Fruit fly (Drosophila melanogaster) whole organism, embryonic: ENCODE measurements around the gene Bub1.
A peak's percentile ranks its signal among the peaks of the same experiment; 100 is the strongest.

Experiments
- Adf1 ChIP-seq: fragments of 200-800 bp; sonication (Bioruptor generic); IDR thresholded peaks from 2 replicates; pipeline ENCODE4 v1.3.6; 2022; ENCODE audit warnings: missing biosample characterization, missing genetic modification characterization
- Atf-2 ChIP-seq: fragments of 200-800 bp; sonication (Bioruptor generic); optimal IDR thresholded peaks from 2 replicates; lab custom pipeline; 2016; ENCODE audit warnings: missing biosample characterization, missing genetic modification characterization
- Atf6 ChIP-seq: fragments of 200-800 bp; sonication (Bioruptor generic); IDR thresholded peaks from 2 replicates; pipeline ENCODE4 v1.3.6; 2022; ENCODE audit warnings: missing biosample characterization, missing genetic modification characterization
- Bgb ChIP-seq: fragments of 200-800 bp; sonication (Bioruptor generic); IDR thresholded peaks from 2 replicates; pipeline ENCODE4 v1.3.6; 2022; ENCODE audit warnings: missing biosample characterization, missing genetic modification characterization; ENCODE audit not compliant: partially characterized antibody
- CG10209 ChIP-seq: fragments of 200-800 bp; sonication (Bioruptor generic); optimal IDR thresholded peaks from 3 replicates; lab custom pipeline; 2017; ENCODE audit warnings: missing biosample characterization, mild to moderate bottlenecking, missing genetic modification characterization, missing genetic modification reagents
- CG11398 ChIP-seq: fragments of 200-800 bp; sonication (Bioruptor generic); optimal IDR thresholded peaks from 2 replicates; lab custom pipeline; 2016; ENCODE audit warnings: missing biosample characterization, missing genetic modification characterization
- CG11723 ChIP-seq: fragments of 200-800 bp; sonication (Bioruptor generic); optimal IDR thresholded peaks from 2 replicates; lab custom pipeline; 2017; ENCODE audit warnings: missing biosample characterization, mild to moderate bottlenecking, missing genetic modification characterization
- CG12236 ChIP-seq: fragments of 200-800 bp; sonication (Bioruptor generic); optimal IDR thresholded peaks from 2 replicates; lab custom pipeline; 2016; ENCODE audit warnings: missing biosample characterization, missing genetic modification characterization
- CG1529 ChIP-seq: fragments of 200-800 bp; sonication (Bioruptor generic); optimal IDR thresholded peaks from 3 replicates; lab custom pipeline; 2018; ENCODE audit warnings: missing biosample characterization, missing genetic modification characterization
- CG1603 ChIP-seq: fragments of 200-800 bp; sonication (Bioruptor generic); optimal IDR thresholded peaks from 2 replicates; lab custom pipeline; 2019; ENCODE audit warnings: missing biosample characterization, mild to moderate bottlenecking, missing genetic modification characterization, moderate library complexity
- CG17802 ChIP-seq: fragments of 200-800 bp; sonication (Bioruptor generic); optimal IDR thresholded peaks from 2 replicates; lab custom pipeline; 2018; ENCODE audit warnings: missing biosample characterization, mild to moderate bottlenecking, missing genetic modification characterization, moderate library complexity
- CG18262 ChIP-seq: fragments of 200-800 bp; optimal IDR thresholded peaks from 3 replicates; lab custom pipeline; 2019; ENCODE audit warnings: missing biosample characterization, mild to moderate bottlenecking, missing genetic modification characterization, moderate library complexity
- CG18476 ChIP-seq: fragments of 200-800 bp; sonication (Bioruptor generic); optimal IDR thresholded peaks from 2 replicates; lab custom pipeline; 2016; ENCODE audit warnings: missing biosample characterization, mild to moderate bottlenecking, missing genetic modification characterization
- CG2202 ChIP-seq: fragments of 200-800 bp; sonication (Bioruptor generic); optimal IDR thresholded peaks from 2 replicates; lab custom pipeline; 2018; ENCODE audit warnings: missing biosample characterization, mild to moderate bottlenecking, missing genetic modification characterization
- CG32532 ChIP-seq: fragments of 200-800 bp; sonication (Bioruptor generic); IDR thresholded peaks from 2 replicates; pipeline ENCODE4 v1.3.6; 2022; ENCODE audit warnings: missing biosample characterization, missing genetic modification characterization
- CG42726 ChIP-seq: fragments of 200-800 bp; sonication (Bioruptor generic); IDR thresholded peaks from 2 replicates; pipeline ENCODE4 v1.3.6; 2022; ENCODE audit warnings: missing biosample characterization, missing genetic modification characterization; ENCODE audit not compliant: partially characterized antibody
- CG5180 ChIP-seq: fragments of 200-800 bp; sonication (Bioruptor generic); optimal IDR thresholded peaks from 3 replicates; lab custom pipeline; 2017; ENCODE audit warnings: missing biosample characterization, missing genetic modification characterization, mild to moderate bottlenecking, moderate library complexity, missing genetic modification reagents
- CG6654 ChIP-seq: fragments of 200-800 bp; sonication (Bioruptor generic); optimal IDR thresholded peaks from 2 replicates; lab custom pipeline; 2017; ENCODE audit warnings: missing biosample characterization, mild to moderate bottlenecking, missing genetic modification characterization
- CG7372 ChIP-seq: fragments of 200-800 bp; sonication (Bioruptor generic); IDR thresholded peaks from 2 replicates; pipeline ENCODE4 v1.3.6; 2022; ENCODE audit warnings: missing biosample characterization, missing genetic modification characterization
- CG7963 ChIP-seq: fragments of 200-800 bp; sonication (Bioruptor generic); IDR thresholded peaks from 3 replicates; pipeline ENCODE4 v1.3.6; 2022; ENCODE audit warnings: missing biosample characterization, missing genetic modification characterization; ENCODE audit not compliant: partially characterized antibody
- CG8290 ChIP-seq, 3 experiments: fragments of 200-800 bp; sonication (Bioruptor generic); optimal IDR thresholded peaks; 2 replicates each; lab custom pipeline; 2016 to 2019; ENCODE audit warnings: missing biosample characterization in 3 of 3, missing genetic modification characterization in 3 of 3, mild to moderate bottlenecking in 2 of 3, moderate library complexity in 1 of 3
- CG8359 ChIP-seq: fragments of 200-800 bp; sonication (Bioruptor generic); optimal IDR thresholded peaks from 2 replicates; lab custom pipeline; 2017; ENCODE audit warnings: missing biosample characterization, mild to moderate bottlenecking, missing genetic modification characterization, borderline replicate concordance
- CG8478 ChIP-seq: fragments of >200 bp; optimal IDR thresholded peaks from 2 replicates; lab custom pipeline; 2018
- D ChIP-seq, 2 experiments: fragments of 200-800 bp in 1 of 2; fragments of >200 bp in 1 of 2; sonication (Bioruptor generic) in 1 of 2; optimal IDR thresholded peaks; 2 replicates in 1 of 2; 3 replicates in 1 of 2; lab custom pipeline; 2017; ENCODE audit warnings: mild to moderate bottlenecking in 1 of 2, missing biosample characterization in 1 of 2, missing genetic modification characterization in 1 of 2, missing genetic modification reagents in 1 of 2
- E2f1 ChIP-seq: fragments of 200-800 bp; sonication (Bioruptor generic); IDR thresholded peaks from 2 replicates; pipeline ENCODE4 v1.3.6; 2022; ENCODE audit warnings: missing biosample characterization, missing genetic modification characterization
- HLH3B ChIP-seq: fragments of 200-800 bp; sonication (Bioruptor generic); IDR thresholded peaks from 2 replicates; pipeline ENCODE4 v1.3.6; 2022; ENCODE audit warnings: missing biosample characterization, missing genetic modification characterization
- Med ChIP-seq: fragments of 200-800 bp; sonication (Bioruptor generic); peaks from one replicate; lab custom pipeline; 2016; ENCODE audit warnings: missing biosample characterization, missing genetic modification characterization, mild to moderate bottlenecking, inconsistent platforms, moderate library complexity
- PHDP ChIP-seq: fragments of 200-800 bp; sonication (Bioruptor generic); optimal IDR thresholded peaks from 3 replicates; lab custom pipeline; 2018; ENCODE audit warnings: missing biosample characterization, mild to moderate bottlenecking, missing genetic modification characterization, moderate library complexity
- Pdp1 ChIP-seq, 2 experiments: fragments of 200-800 bp; sonication (Bioruptor generic); optimal IDR thresholded peaks; 3 replicates each; lab custom pipeline; 2016; ENCODE audit warnings: missing biosample characterization in 2 of 2, missing genetic modification characterization in 2 of 2, mild to moderate bottlenecking in 1 of 2, moderate library complexity in 1 of 2
- Sox100B ChIP-seq: fragments of 200-800 bp; sonication (Bioruptor generic); optimal IDR thresholded peaks from 3 replicates; lab custom pipeline; 2018; ENCODE audit warnings: missing biosample characterization, mild to moderate bottlenecking, missing genetic modification characterization
- Spps ChIP-seq: fragments of 200-800 bp; sonication (Bioruptor generic); optimal IDR thresholded peaks from 2 replicates; lab custom pipeline; 2018; ENCODE audit warnings: missing biosample characterization, mild to moderate bottlenecking, missing genetic modification characterization
- Trl ChIP-seq, 3 experiments: fragments of >200 bp in 2 of 3; fragments of 200-800 bp in 1 of 3; sonication (Bioruptor generic) in 1 of 3; optimal IDR thresholded peaks; 2 replicates in 1 of 3; 3 replicates in 2 of 3; lab custom pipeline; 2016 to 2017; ENCODE audit warnings: missing biosample characterization in 1 of 3, missing genetic modification characterization in 1 of 3
- bbx ChIP-seq: fragments of 200-800 bp; sonication (Bioruptor generic); IDR thresholded peaks from 2 replicates; pipeline ENCODE4 v1.3.6; 2022; ENCODE audit warnings: missing biosample characterization, missing genetic modification characterization; ENCODE audit not compliant: partially characterized antibody
- bsh ChIP-seq, 2 experiments: fragments of 200-800 bp; sonication (Bioruptor generic); optimal IDR thresholded peaks; 2 replicates each; lab custom pipeline; 2017 to 2018; ENCODE audit warnings: mild to moderate bottlenecking in 2 of 2, missing biosample characterization in 2 of 2, missing genetic modification characterization in 2 of 2, moderate library complexity in 1 of 2
- ems ChIP-seq: fragments of 200-800 bp; sonication (Bioruptor generic); optimal IDR thresholded peaks from 3 replicates; lab custom pipeline; 2016; ENCODE audit warnings: missing biosample characterization, missing genetic modification characterization
- fd96Cb ChIP-seq: fragments of 200-800 bp; sonication (Bioruptor generic); optimal IDR thresholded peaks from 2 replicates; lab custom pipeline; 2018; ENCODE audit warnings: missing biosample characterization, mild to moderate bottlenecking, missing genetic modification characterization, moderate library complexity
- gcm ChIP-seq: fragments of 200-800 bp; sonication (Bioruptor generic); optimal IDR thresholded peaks from 2 replicates; lab custom pipeline; 2019; ENCODE audit warnings: missing biosample characterization, mild to moderate bottlenecking, missing genetic modification characterization, moderate library complexity
- gem ChIP-seq: fragments of 200-800 bp; sonication (Bioruptor generic); optimal IDR thresholded peaks from 2 replicates; lab custom pipeline; 2019; ENCODE audit warnings: missing biosample characterization, mild to moderate bottlenecking, missing genetic modification characterization, moderate library complexity
- kay ChIP-seq: fragments of 200-800 bp; sonication (Bioruptor generic); optimal IDR thresholded peaks from 2 replicates; lab custom pipeline; 2016; ENCODE audit warnings: missing biosample characterization, missing genetic modification characterization
- kni ChIP-seq: fragments of 200-800 bp; sonication (Bioruptor generic); optimal IDR thresholded peaks from 3 replicates; lab custom pipeline; 2017; ENCODE audit warnings: mild to moderate bottlenecking, missing biosample characterization, missing genetic modification reagents, missing genetic modification characterization
- lbe ChIP-seq: fragments of 200-800 bp; sonication (Bioruptor generic); optimal IDR thresholded peaks from 2 replicates; lab custom pipeline; 2016; ENCODE audit warnings: missing biosample characterization, mild to moderate bottlenecking, missing genetic modification characterization
- mirr ChIP-seq: fragments of 200-800 bp; sonication (Bioruptor generic); optimal IDR thresholded peaks from 3 replicates; lab custom pipeline; 2018; ENCODE audit warnings: missing biosample characterization, mild to moderate bottlenecking, missing genetic modification characterization
- phol ChIP-seq: fragments of 200-800 bp; sonication (Bioruptor generic); optimal IDR thresholded peaks from 3 replicates; lab custom pipeline; 2018; ENCODE audit warnings: missing biosample characterization, mild to moderate bottlenecking, missing genetic modification characterization, moderate library complexity
- sens ChIP-seq: fragments of 200-800 bp; sonication (Bioruptor generic); peaks from one replicate; lab custom pipeline; 2016; ENCODE audit warnings: missing biosample characterization, missing genetic modification characterization
- trem ChIP-seq: fragments of 200-800 bp; optimal IDR thresholded peaks from 3 replicates; lab custom pipeline; 2019; ENCODE audit warnings: missing biosample characterization, mild to moderate bottlenecking, missing genetic modification characterization, moderate library complexity
- zfh1 ChIP-seq: fragments of 200-800 bp; sonication (Bioruptor generic); IDR thresholded peaks from 3 replicates; pipeline ENCODE4 v1.3.6; 2022; ENCODE audit warnings: missing biosample characterization, missing genetic modification characterization

Bub1 gene

DNA sequence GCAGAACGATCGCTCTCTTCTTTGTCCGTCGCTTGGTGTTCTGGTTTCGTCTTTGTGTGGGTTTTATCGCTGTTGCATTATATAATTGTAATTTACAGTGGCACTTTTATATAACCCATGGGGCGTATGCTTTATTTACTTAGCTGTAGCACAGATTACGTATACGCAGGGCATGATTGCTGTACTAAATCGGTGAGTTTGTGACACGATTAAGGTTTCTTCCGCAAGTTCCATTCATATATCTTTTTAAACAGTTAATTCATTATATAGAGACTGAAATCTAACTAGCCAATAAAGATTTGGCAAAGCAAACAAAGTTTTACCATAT is 16.5 kb downstream of the Bub1 start:
- TF ChIP-seq CG8478 (no peak), Atf-2 (GFP tag; lab: Kevin White, UChicago) (no peak), lbe (GFP tag; lab: Kevin White, UChicago) (peak; percentile 59), Pdp1 (GFP tag; optimal IDR thresholded peaks at IDR 0.05; lab: Kevin White, UChicago) (peak in 1 of 2 experiments; percentile 94), CG18476 (GFP tag; lab: Kevin White, UChicago) (peak; percentile 54), Med (peak; percentile 2), sens (GFP tag; lab: Kevin White, UChicago) (peak; percentile 37), CG8359 (GFP tag; lab: Kevin White, UChicago) (peak; percentile 26), bbx (GFP tag; lab: Robert Waterston, UW) (no peak), CG5180 (GFP tag; lab: Kevin White, UChicago) (peak; percentile 39), CG7372 (GFP tag; lab: Robert Waterston, UW) (peak; percentile 72), HLH3B (GFP tag; lab: Robert Waterston, UW) (no peak), ems (no peak)

DNA sequence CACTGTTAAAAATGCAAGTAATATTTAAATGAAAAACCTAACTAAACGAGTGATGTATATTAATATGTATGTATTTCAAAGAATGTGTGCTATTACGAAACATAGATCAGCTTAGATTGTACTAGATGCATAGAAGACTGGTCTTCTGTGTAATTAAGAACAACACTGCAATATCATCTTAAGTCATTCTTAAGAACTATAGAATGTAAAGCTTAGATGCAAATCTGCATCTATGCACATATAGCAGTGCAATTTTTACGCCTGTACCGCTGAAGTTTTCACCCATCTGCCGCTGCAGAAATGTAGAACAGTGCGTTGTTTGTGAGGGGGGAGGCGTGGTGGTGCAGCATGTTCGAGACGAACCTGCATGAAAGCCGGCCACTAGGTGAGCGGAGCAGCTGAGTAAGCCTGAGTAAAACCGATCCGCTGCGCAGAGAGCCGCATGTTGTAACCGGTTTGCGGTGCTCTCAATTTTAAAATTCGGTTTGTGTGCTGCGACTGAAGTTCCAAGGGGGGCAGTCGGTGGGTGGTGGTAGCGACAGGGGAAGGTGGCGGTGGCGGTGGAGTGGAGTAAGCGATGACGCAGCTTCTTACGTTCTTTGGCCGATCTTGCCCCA is 18.1 kb downstream of the Bub1 start:
- TF ChIP-seq CG18262 (peak; percentile 72), phol (peak; percentile 69), CG7963 (GFP tag; lab: Robert Waterston, UW) (no peak), CG8290 (GFP tag; optimal IDR thresholded peaks at IDR 0.05; lab: Kevin White, UChicago) (no peak), CG8290 (tag; optimal IDR thresholded peaks at IDR 0.05; lab: Kevin White, UChicago) (no peak), CG1529 (peak; percentile 40), gem (tag; lab: Kevin White, UChicago) (peak; percentile 57), zfh1 (GFP tag; lab: Robert Waterston, UW) (peak; percentile 44; the same call in 1 of the 3 replicates), gcm (GFP tag; lab: Kevin White, UChicago) (no peak), Spps (tag; lab: Kevin White, UChicago) (peak; percentile 42), trem (peak; percentile 43), Trl (optimal IDR thresholded peaks at IDR 0.05; lab: Kevin White, UChicago) (peak; percentile 45 to 74), Trl (GFP tag; optimal IDR thresholded peaks at IDR 0.05; lab: Kevin White, UChicago) (no peak), kni (GFP tag; lab: Kevin White, UChicago) (peak; percentile 72), CG11723 (GFP tag; lab: Kevin White, UChicago) (no peak), Bgb (GFP tag; lab: Robert Waterston, UW) (peak; percentile 26; the same call in 1 of the 2 replicates), mirr (GFP tag; lab: Kevin White, UChicago) (no peak), CG17802 (peak; percentile 5), Sox100B (GFP tag; lab: Kevin White, UChicago) (peak; percentile 11), CG42726 (GFP tag; lab: Robert Waterston, UW) (0 out of 2 replicates have a peak, but pooled peaks have one; percentile 39), kay (GFP tag; lab: Kevin White, UChicago) (peak; percentile 77), E2f1 (GFP tag; lab: Robert Waterston, UW) (no peak), CG10209 (GFP tag; lab: Kevin White, UChicago) (peak; percentile 10), CG32532 (GFP tag; lab: Robert Waterston, UW) (0 out of 2 replicates have a peak, but pooled peaks have one; percentile 23), D (optimal IDR thresholded peaks at IDR 0.05; lab: Kevin White, UChicago) (no peak), D (GFP tag; optimal IDR thresholded peaks at IDR 0.05; lab: Kevin White, UChicago) (peak; percentile 43), CG11398 (GFP tag; lab: Kevin White, UChicago) (no peak), CG6654 (GFP tag; lab: Kevin White, UChicago) (peak; percentile 29), CG12236 (GFP tag; lab: Kevin White, UChicago) (no peak), CG1603 (tag; lab: Kevin White, UChicago) (peak; percentile 14), CG2202 (peak; percentile 42), fd96Cb (tag; lab: Kevin White, UChicago) (peak; percentile 51), Adf1 (GFP tag; lab: Robert Waterston, UW) (peak; percentile 14; the same call in 1 of the 2 replicates), Atf6 (GFP tag; lab: Robert Waterston, UW) (no peak), PHDP (tag; lab: Kevin White, UChicago) (peak; percentile 40), bsh (GFP tag; optimal IDR thresholded peaks at IDR 0.05; lab: Kevin White, UChicago) (peak; percentile 76 to 87)
